Fruit fly (Drosophila melanogaster): ENCODE measurements around the gene CG3557.
A peak's percentile ranks its signal among the peaks of the same experiment; 100 is the strongest.

Gene CG3557

DNA sequence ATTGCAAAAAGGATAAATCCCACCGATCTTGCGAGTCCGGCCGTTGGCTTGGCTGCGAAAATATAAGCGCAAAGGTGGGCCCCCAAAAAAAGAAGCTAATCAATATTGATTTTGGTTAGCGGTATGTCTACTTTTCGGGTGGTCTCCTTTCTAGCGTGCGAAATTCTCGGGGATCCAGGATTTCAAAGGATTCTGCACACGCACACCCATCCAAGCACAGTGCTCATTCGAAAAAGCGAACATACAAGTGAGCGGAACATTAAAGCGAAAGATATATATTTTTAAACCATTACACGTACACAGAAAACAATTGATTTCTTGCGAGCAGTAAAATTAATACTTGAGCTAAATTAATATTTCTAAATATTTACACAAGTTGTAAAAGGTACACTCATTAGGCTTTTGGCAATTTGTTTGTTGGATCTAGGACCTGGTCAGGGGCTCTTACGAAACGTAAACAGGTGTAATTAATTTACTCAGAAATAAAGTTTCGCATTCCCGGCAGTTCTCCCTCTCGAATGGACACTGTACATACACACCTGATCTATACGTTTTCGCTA is 19.9 kb downstream of the CG3557 start (continued):
- TF ChIP-seq unc-4 (GFP tag; IDR thresholded peaks at IDR 0.05; ENCODE audit: partially characterized antibody), result no peak
- peak; percentile 41 for TF ChIP-seq BtbVII (GFP tag; optimal IDR thresholded peaks at IDR 0.05)
- TF ChIP-seq abd-A (tag; optimal IDR thresholded peaks at IDR 0.05), result no peak
- peak; percentile 24; the same call in 1 of the 2 replicates for TF ChIP-seq sisA (GFP tag; IDR thresholded peaks at IDR 0.05)
- TF ChIP-seq odd (GFP tag; optimal IDR thresholded peaks at IDR 0.05), result no peak
- no peak for TF ChIP-seq Deaf1 (tag; optimal IDR thresholded peaks at IDR 0.05)
- TF ChIP-seq Kr (GFP tag; optimal IDR thresholded peaks at IDR 0.05), result no peak
- 0 out of 2 replicates have a peak, but pooled peaks have one; percentile 11 for TF ChIP-seq onecut (GFP tag; IDR thresholded peaks at IDR 0.05)
- TF ChIP-seq CG7786 (GFP tag; optimal IDR thresholded peaks at IDR 0.05), result no peak
- no peak for TF ChIP-seq Gug (GFP tag; IDR thresholded peaks at IDR 0.05)
- TF ChIP-seq CG10431 (GFP tag; optimal IDR thresholded peaks at IDR 0.05), result no peak
- TF ChIP-seq CG3163 (GFP tag; optimal IDR thresholded peaks at IDR 0.05), result no peak

DNA sequence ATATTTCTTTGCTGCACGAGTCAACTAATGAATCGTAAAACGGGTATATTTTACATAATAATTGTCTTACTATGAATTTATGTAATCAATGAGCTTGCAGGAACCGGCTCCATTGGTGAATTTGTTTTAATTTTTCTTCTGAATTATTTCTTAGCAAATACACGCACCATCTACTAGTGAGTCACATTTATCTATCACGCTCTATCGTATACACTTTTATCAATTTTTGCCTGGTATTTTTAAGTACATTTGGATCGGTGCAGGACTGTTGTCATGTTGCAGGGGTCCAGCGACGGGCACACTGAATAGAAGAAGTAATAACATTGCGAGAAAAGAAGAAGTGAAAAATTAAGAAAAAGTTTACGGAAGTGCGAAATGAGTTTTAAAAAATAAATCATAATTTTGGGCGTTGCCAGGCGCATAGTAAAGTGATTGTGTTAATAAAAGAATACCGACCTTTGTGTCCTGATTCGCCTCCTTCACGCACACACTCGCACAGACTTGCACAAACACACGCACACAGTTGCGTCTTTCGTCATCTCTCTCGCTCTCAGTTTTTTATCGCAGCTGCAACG is 20.4 kb downstream of the CG3557 start, which contains the start of the genes Rab5 and Axud1:
Gene Rab5, minus strand, starts transcription at position 197 of the 575 bp plus-strand sequence.
Gene Axud1, plus strand, starts transcription at position 269 of the 575 bp plus-strand sequence.
- TF ChIP-seq CG3065 (GFP tag; optimal IDR thresholded peaks at IDR 0.05) (no peak), Kr (GFP tag; optimal IDR thresholded peaks at IDR 0.05) (no peak), aop (GFP tag; IDR thresholded peaks at IDR 0.05) (no peak), CG9797 (GFP tag; optimal IDR thresholded peaks at IDR 0.05) (peak; percentile 92), nmo (GFP tag; optimal IDR thresholded peaks at IDR 0.05) (peak; percentile 65), run (tag; optimal IDR thresholded peaks at IDR 0.05) (no peak), MESR4 (GFP tag; optimal IDR thresholded peaks at IDR 0.05) (peak; percentile 71), Sox100B (GFP tag; optimal IDR thresholded peaks at IDR 0.05) (no peak), eyg (GFP tag; optimal IDR thresholded peaks at IDR 0.05) (no peak), ash1 (GFP tag; optimal IDR thresholded peaks at IDR 0.05) (no peak), bab2 (GFP tag; optimal IDR thresholded peaks at IDR 0.05) (no peak), zen2 (GFP tag; IDR thresholded peaks at IDR 0.05; ENCODE audit: partially characterized antibody) (no peak), dm (GFP tag; optimal IDR thresholded peaks at IDR 0.05) (peak; percentile 42), sisA (GFP tag; IDR thresholded peaks at IDR 0.05) (no peak), C15 (GFP tag; IDR thresholded peaks at IDR 0.05) (no peak), kah (GFP tag; optimal IDR thresholded peaks at IDR 0.05) (no peak), CG15269 (tag; optimal IDR thresholded peaks at IDR 0.05) (no peak), E2f1 (GFP tag; IDR thresholded peaks at IDR 0.05) (peak; percentile 21; the same call in 1 of the 2 replicates), NK7.1 (GFP tag; optimal IDR thresholded peaks at IDR 0.05) (no peak), Atf-2 (GFP tag; optimal IDR thresholded peaks at IDR 0.05) (no peak), CG17385 (GFP tag; optimal IDR thresholded peaks at IDR 0.05) (peak; percentile 20), esg (GFP tag; conservative IDR thresholded peaks at IDR 0.05) (no peak), Ravus (GFP tag; IDR thresholded peaks at IDR 0.05) (no peak), fd96Cb (tag; optimal IDR thresholded peaks at IDR 0.05) (no peak), Chrac-16 (GFP tag; optimal IDR thresholded peaks at IDR 0.05) (no peak), maf-S (GFP tag; optimal IDR thresholded peaks at IDR 0.05) (no peak), CG3995 (GFP tag; optimal IDR thresholded peaks at IDR 0.05) (peak; percentile 88), CG17912 (GFP tag; optimal IDR thresholded peaks at IDR 0.05) (no peak), CG15073 (GFP tag; optimal IDR thresholded peaks at IDR 0.05) (no peak), CG4282 (GFP tag; optimal IDR thresholded peaks at IDR 0.05) (no peak), CG18476 (GFP tag; optimal IDR thresholded peaks at IDR 0.05) (no peak), Atf3 (GFP tag; optimal IDR thresholded peaks at IDR 0.05) (no peak), CG8290 (GFP tag; optimal IDR thresholded peaks at IDR 0.05) (no peak), CG8290 (tag; optimal IDR thresholded peaks at IDR 0.05) (peak in 1 of 2 experiments; percentile 17), CG12104 (GFP tag; optimal IDR thresholded peaks at IDR 0.05) (no peak), CG3407 (GFP tag; optimal IDR thresholded peaks at IDR 0.05) (no peak), nerfin-2 (GFP tag; IDR thresholded peaks at IDR 0.05; ENCODE audit: partially characterized antibody) (no peak), Xbp1 (GFP tag; optimal IDR thresholded peaks at IDR 0.05) (peak; percentile 4), Deaf1 (tag; optimal IDR thresholded peaks at IDR 0.05) (no peak), tup (GFP tag; optimal IDR thresholded peaks at IDR 0.05) (no peak)

Measured in whole organism, embryonic.